Fruit fly (Drosophila melanogaster): ENCODE results near the gene AIF.

The AIF gene

DNA sequence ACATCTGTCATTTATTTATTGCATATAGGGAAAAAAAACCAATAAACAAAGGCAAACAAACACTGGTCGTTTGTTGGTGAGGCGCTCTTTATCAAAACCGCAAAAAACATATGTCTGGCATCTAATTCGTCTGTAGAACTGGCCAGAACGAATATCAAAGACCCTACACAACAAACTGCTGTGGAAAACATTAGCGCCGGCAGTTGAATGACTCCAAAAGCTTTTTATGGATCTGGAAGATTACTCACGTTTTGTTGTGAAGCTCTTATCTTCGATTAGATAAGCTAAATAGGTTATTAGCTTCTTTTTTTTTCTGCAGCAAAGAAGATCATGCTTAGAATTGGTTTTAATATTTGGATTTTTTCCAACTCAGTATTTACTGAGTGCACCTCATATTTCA, 18.5 kb upstream of the AIF start (continued):
- TF ChIP-seq Med (GFP tag), result peak; percentile 84
- TF ChIP-seq pfk (GFP tag; optimal IDR thresholded peaks at IDR 0.05), result no peak
- TF ChIP-seq CG6689 (GFP tag; IDR thresholded peaks at IDR 0.05), result 0 out of 2 replicates have a peak, but pooled peaks have one; percentile 5
- peak; percentile 64 for TF ChIP-seq CG2120 (GFP tag; optimal IDR thresholded peaks at IDR 0.05)
- 0 out of 3 replicates have a peak, but pooled peaks have one; percentile 31 for TF ChIP-seq CG11695 (GFP tag; IDR thresholded peaks at IDR 0.05)
- no peak for TF ChIP-seq CG10959 (GFP tag; IDR thresholded peaks at IDR 0.05)
- no peak for TF ChIP-seq vnd (GFP tag; IDR thresholded peaks at IDR 0.05; ENCODE audit: partially characterized antibody)
- no peak for TF ChIP-seq Nf-YA (GFP tag; IDR thresholded peaks at IDR 0.05)
- TF ChIP-seq crc (GFP tag; optimal IDR thresholded peaks at IDR 0.05), result no peak
- TF ChIP-seq Sry-δ (GFP tag; optimal IDR thresholded peaks at IDR 0.05), result no peak
- TF ChIP-seq CG4328 (GFP tag; optimal IDR thresholded peaks at IDR 0.05), result no peak
- no peak for TF ChIP-seq CG13775 (GFP tag; optimal IDR thresholded peaks at IDR 0.05)
- TF ChIP-seq Max (GFP tag; optimal IDR thresholded peaks at IDR 0.05), result no peak
- TF ChIP-seq CG32532 (GFP tag; IDR thresholded peaks at IDR 0.05), result no peak; the same call in 1 of the 2 replicates
- TF ChIP-seq chm (GFP tag; IDR thresholded peaks at IDR 0.05), result no peak
- 0 out of 2 replicates have a peak, but pooled peaks have one; percentile 7 for TF ChIP-seq onecut (GFP tag; IDR thresholded peaks at IDR 0.05)
- no peak for TF ChIP-seq NC2β (GFP tag; optimal IDR thresholded peaks at IDR 0.05)
- no peak for TF ChIP-seq Bteb2 (GFP tag; optimal IDR thresholded peaks at IDR 0.05)
- no peak for TF ChIP-seq sens-2 (GFP tag; IDR thresholded peaks at IDR 0.05)
- TF ChIP-seq bsh (GFP tag; optimal IDR thresholded peaks at IDR 0.05), result no peak
- TF ChIP-seq gcm (GFP tag; optimal IDR thresholded peaks at IDR 0.05), result no peak
- TF ChIP-seq BtbVII (GFP tag; optimal IDR thresholded peaks at IDR 0.05), result no peak
- TF ChIP-seq Nf-YC (tag; optimal IDR thresholded peaks at IDR 0.05), result no peak
- TF ChIP-seq dpn (GFP tag; optimal IDR thresholded peaks at IDR 0.05), result peak; percentile 19 to 24
- no peak for TF ChIP-seq hb (GFP tag; IDR thresholded peaks at IDR 0.05; ENCODE audit: partially characterized antibody)
- TF ChIP-seq E2f2 (GFP tag; IDR thresholded peaks at IDR 0.05), result peak; percentile 20; the same call in 1 of the 2 replicates
- no peak for TF ChIP-seq wdn (GFP tag; IDR thresholded peaks at IDR 0.05)
- no peak for TF ChIP-seq bigmax (GFP tag; optimal IDR thresholded peaks at IDR 0.05)
- TF ChIP-seq HLHmδ (GFP tag; optimal IDR thresholded peaks at IDR 0.05), result no peak

dm6 chr2L:2144725-2145656, 6.6 kb upstream of the AIF start, which contains the start of gene tho2:
TSS of gene tho2 (minus strand) at chr2L:2145187.
- TF ChIP-seq emc (GFP tag; optimal IDR thresholded peaks at IDR 0.05) (no peak), CG15514 (GFP tag; optimal IDR thresholded peaks at IDR 0.05) (no peak), CG2120 (GFP tag; optimal IDR thresholded peaks at IDR 0.05) (no peak), CG31365 (tag; optimal IDR thresholded peaks at IDR 0.05) (no peak), Chrac-16 (GFP tag; optimal IDR thresholded peaks at IDR 0.05) (no peak), CG1529 (GFP tag; optimal IDR thresholded peaks at IDR 0.05) (no peak), ems (GFP tag; optimal IDR thresholded peaks at IDR 0.05) (no peak), CG1602 (GFP tag; optimal IDR thresholded peaks at IDR 0.05) (no peak), Hand (GFP tag; optimal IDR thresholded peaks at IDR 0.05) (no peak), klu (GFP tag; IDR thresholded peaks at IDR 0.05) (no peak), CG3281 (GFP tag; optimal IDR thresholded peaks at IDR 0.05) (no peak), CG18599 (GFP tag; optimal IDR thresholded peaks at IDR 0.05) (no peak), Dp (GFP tag; optimal IDR thresholded peaks at IDR 0.05) (peak; percentile 4), grn (GFP tag; optimal IDR thresholded peaks at IDR 0.05) (no peak), CG7357 (GFP tag; IDR thresholded peaks at IDR 0.05) (0 out of 3 replicates have a peak, but pooled peaks have one; percentile 27), ERR (GFP tag; optimal IDR thresholded peaks at IDR 0.05) (no peak), pita (GFP tag; optimal IDR thresholded peaks at IDR 0.05) (no peak), onecut (GFP tag; IDR thresholded peaks at IDR 0.05) (peak; percentile 68; the same call in 1 of the 2 replicates), Side (GFP tag; optimal IDR thresholded peaks at IDR 0.05) (no peak), CG6854 (GFP tag; optimal IDR thresholded peaks at IDR 0.05) (no peak), corto (GFP tag; optimal IDR thresholded peaks at IDR 0.05) (no peak), seq (GFP tag; IDR thresholded peaks at IDR 0.05) (no peak), CG8924 (tag; optimal IDR thresholded peaks at IDR 0.05) (no peak)
